Worm (Caenorhabditis elegans) whole organism, young adult: Measurements from ENCODE around the gene paml-1.
A peak's percentile ranks its signal among the peaks of the same experiment; 100 is the strongest.

Experiments
- B0261.1 ChIP-seq: sonication (generic microtip); optimal IDR thresholded peaks from 2 replicates; lab custom pipeline; 2016; ENCODE audit warnings: mild to moderate bottlenecking, missing genetic modification characterization, moderate library complexity, missing compliant biosample characterization
- F37B4.10 ChIP-seq: fragments of 200-800 bp; sonication (Bioruptor generic); IDR thresholded peaks from 2 replicates; pipeline ENCODE4 v1.3.6; 2022; ENCODE audit warnings: missing genetic modification characterization, missing compliant biosample characterization
- F55B11.4 ChIP-seq: sonication (generic microtip); optimal IDR thresholded peaks from 2 replicates; lab custom pipeline; 2016; ENCODE audit warnings: missing compliant biosample characterization, missing genetic modification characterization, borderline replicate concordance; ENCODE audit not compliant: insufficient read depth
- F57A8.1 ChIP-seq: fragments of 200-800 bp; sonication (Bioruptor generic); optimal IDR thresholded peaks from 2 replicates; lab custom pipeline; 2018; ENCODE audit warnings: mild to moderate bottlenecking, missing genetic modification characterization, moderate library complexity, missing compliant biosample characterization
- K12H6.12 ChIP-seq: fragments of 200-800 bp; sonication (Bioruptor generic); optimal IDR thresholded peaks from 2 replicates; lab custom pipeline; 2018; ENCODE audit warnings: mild to moderate bottlenecking, missing genetic modification characterization, missing compliant biosample characterization
- T07F8.4 ChIP-seq: sonication (generic microtip); optimal IDR thresholded peaks from 2 replicates; lab custom pipeline; 2016; ENCODE audit warnings: mild to moderate bottlenecking, missing genetic modification characterization, moderate library complexity, missing compliant biosample characterization
- T26A5.8 ChIP-seq: sonication (generic microtip); optimal IDR thresholded peaks from 2 replicates; lab custom pipeline; 2016; ENCODE audit warnings: missing genetic modification characterization, missing compliant biosample characterization
- Y53F4B.3 ChIP-seq: fragments of 200-800 bp; sonication (Bioruptor generic); IDR thresholded peaks from 2 replicates; pipeline ENCODE4 v1.3.6; 2022; ENCODE audit warnings: missing genetic modification reagents, missing genetic modification characterization, missing compliant biosample characterization
- Y53G8AR.9 ChIP-seq: fragments of 200-800 bp; sonication (Bioruptor generic); conservative IDR thresholded peaks from 2 replicates; pipeline ENCODE4 v1.3.6; 2022; ENCODE audit warnings: missing genetic modification reagents, missing genetic modification characterization, missing compliant biosample characterization
- ZK185.1 ChIP-seq: sonication (generic microtip); optimal IDR thresholded peaks from 2 replicates; lab custom pipeline; 2016; ENCODE audit warnings: mild to moderate bottlenecking, missing genetic modification characterization, missing compliant biosample characterization; ENCODE audit not compliant: poor library complexity, severe bottlenecking
- akir-1 ChIP-seq: fragments of 200-800 bp; sonication (Bioruptor generic); optimal IDR thresholded peaks from 2 replicates; lab custom pipeline; 2018; ENCODE audit warnings: mild to moderate bottlenecking, missing genetic modification characterization, moderate library complexity, missing compliant biosample characterization
- athp-1 ChIP-seq: sonication (generic microtip); optimal IDR thresholded peaks from 2 replicates; lab custom pipeline; 2017; ENCODE audit warnings: mild to moderate bottlenecking, missing genetic modification characterization, missing compliant biosample characterization
- attf-5 ChIP-seq: fragments of 200-800 bp; sonication (Bioruptor generic); optimal IDR thresholded peaks from 2 replicates; lab custom pipeline; 2018; ENCODE audit warnings: mild to moderate bottlenecking, missing genetic modification characterization, missing compliant biosample characterization
- bed-2 ChIP-seq: fragments of 200-800 bp; sonication (Bioruptor generic); IDR thresholded peaks from 2 replicates; pipeline ENCODE4 v1.3.6; 2022; ENCODE audit warnings: missing genetic modification reagents, missing genetic modification characterization, missing compliant biosample characterization
- cebp-1 ChIP-seq, 2 experiments: fragments of 200-800 bp in 1 of 2; sonication (Bioruptor generic) in 1 of 2; sonication (generic microtip) in 1 of 2; IDR thresholded peaks in 1 of 2; optimal IDR thresholded peaks in 1 of 2; 2 replicates each; pipeline versions ENCODE4 v1.3.6 to Lab custom; 2017 to 2022; ENCODE audit warnings: missing compliant biosample characterization in 2 of 2, missing genetic modification characterization in 2 of 2, mild to moderate bottlenecking in 1 of 2, missing genetic modification reagents in 1 of 2, moderate library complexity in 1 of 2
- cebp-2 ChIP-seq: fragments of 200-800 bp; sonication (Bioruptor generic); IDR thresholded peaks from 2 replicates; pipeline ENCODE4 v1.3.6; 2022; ENCODE audit warnings: missing genetic modification characterization, missing compliant biosample characterization
- ceh-27 ChIP-seq: fragments of 200-800 bp; sonication (Bioruptor generic); optimal IDR thresholded peaks from 2 replicates; lab custom pipeline; 2018; ENCODE audit warnings: mild to moderate bottlenecking, missing genetic modification characterization, moderate library complexity, missing compliant biosample characterization
- egrh-3 ChIP-seq: fragments of 200-800 bp; sonication (Bioruptor generic); IDR thresholded peaks from 2 replicates; pipeline ENCODE4 v1.3.6; 2022; ENCODE audit warnings: missing genetic modification reagents, missing genetic modification characterization, missing compliant biosample characterization
- ekl-4 ChIP-seq: fragments of 200-800 bp; sonication (Bioruptor generic); IDR thresholded peaks from 2 replicates; pipeline ENCODE4 v1.3.6; 2022; ENCODE audit warnings: missing genetic modification reagents, missing genetic modification characterization, missing compliant biosample characterization
- ets-4 ChIP-seq: fragments of 200-800 bp; sonication (Bioruptor generic); optimal IDR thresholded peaks from 2 replicates; lab custom pipeline; 2018; ENCODE audit warnings: mild to moderate bottlenecking, missing genetic modification characterization, missing compliant biosample characterization
- him-1 ChIP-seq: sonication (generic microtip); optimal IDR thresholded peaks from 2 replicates; lab custom pipeline; 2016; ENCODE audit warnings: missing genotype, missing genetic modification reagents, missing genetic modification characterization, missing compliant biosample characterization
- hlh-12 ChIP-seq: sonication (generic microtip); optimal IDR thresholded peaks from 2 replicates; lab custom pipeline; 2016; ENCODE audit warnings: missing genetic modification characterization, missing compliant biosample characterization
- hrde-1 ChIP-seq: sonication (generic microtip); optimal IDR thresholded peaks from 2 replicates; lab custom pipeline; 2016; ENCODE audit warnings: missing genetic modification characterization, mild to moderate bottlenecking, missing compliant biosample characterization, moderate library complexity, missing genotype, missing genetic modification reagents, borderline replicate concordance
- let-526 ChIP-seq: fragments of 200-800 bp; sonication (Bioruptor generic); IDR thresholded peaks from 2 replicates; pipeline ENCODE4 v1.3.6; 2022; ENCODE audit warnings: missing genetic modification reagents, missing genetic modification characterization, missing compliant biosample characterization
- let-607 ChIP-seq, 2 experiments: fragments of 200-800 bp in 1 of 2; sonication (Bioruptor generic) in 1 of 2; sonication (generic microtip) in 1 of 2; optimal IDR thresholded peaks; 2 replicates each; lab custom pipeline; 2016 to 2018; ENCODE audit warnings: mild to moderate bottlenecking in 2 of 2, missing compliant biosample characterization in 2 of 2, missing genetic modification characterization in 2 of 2, moderate library complexity in 2 of 2, missing genotype in 1 of 2
- lsl-1 ChIP-seq: fragments of 200-800 bp; sonication (Bioruptor generic); optimal IDR thresholded peaks from 2 replicates; lab custom pipeline; 2018; ENCODE audit warnings: mild to moderate bottlenecking, missing genetic modification characterization, moderate library complexity, missing compliant biosample characterization
- mes-4 ChIP-seq: sonication (generic microtip); optimal IDR thresholded peaks from 2 replicates; lab custom pipeline; 2016; ENCODE audit warnings: missing genotype, missing genetic modification characterization, missing compliant biosample characterization
- mxl-1 ChIP-seq: sonication (generic microtip); optimal IDR thresholded peaks from 2 replicates; lab custom pipeline; 2016; ENCODE audit warnings: missing genetic modification characterization, missing compliant biosample characterization
- nfya-1 ChIP-seq: sonication (generic microtip); optimal IDR thresholded peaks from 2 replicates; lab custom pipeline; 2017; ENCODE audit warnings: antibody characterized with exemption, missing compliant biosample characterization, missing genetic modification characterization, borderline replicate concordance; ENCODE audit not compliant: insufficient read depth
- pbrm-1 ChIP-seq: fragments of 200-800 bp; sonication (Bioruptor generic); IDR thresholded peaks from 2 replicates; pipeline ENCODE4 v1.3.6; 2022; ENCODE audit warnings: missing genetic modification reagents, missing genetic modification characterization, missing compliant biosample characterization
- pha-4 ChIP-seq: fragments of 150-350 bp; sonication (generic microtip); optimal IDR thresholded peaks from 2 replicates; lab custom pipeline; 2014; ENCODE audit warnings: missing biosample characterization, missing genetic modification reagents, missing genetic modification characterization
- rec-8 ChIP-seq, 2 experiments: sonication (generic microtip); optimal IDR thresholded peaks; 2 replicates each; lab custom pipeline; 2016; ENCODE audit warnings: mild to moderate bottlenecking in 2 of 2, missing genetic modification characterization in 2 of 2, missing genetic modification reagents in 2 of 2, missing genotype in 2 of 2, missing biosample characterization in 1 of 2, missing compliant biosample characterization in 1 of 2, moderate library complexity in 1 of 2
- rpc-1 ChIP-seq, 2 experiments: fragments of 150-350 bp in 1 of 2; sonication (generic microtip) in 1 of 2; optimal IDR thresholded peaks; 2 replicates each; lab custom pipeline; 2014 to 2018; ENCODE audit warnings: missing biosample characterization in 1 of 2, missing genetic modification characterization in 1 of 2, missing genetic modification reagents in 1 of 2, missing genotype in 1 of 2
- sea-2 ChIP-seq: fragments of 200-800 bp; sonication (Bioruptor generic); IDR thresholded peaks from 2 replicates; pipeline ENCODE4 v1.3.6; 2022; ENCODE audit warnings: missing genetic modification characterization, missing compliant biosample characterization
- snpc-1.3 ChIP-seq: sonication (generic microtip); optimal IDR thresholded peaks from 2 replicates; lab custom pipeline; 2017; ENCODE audit warnings: missing genetic modification characterization, mild to moderate bottlenecking, missing compliant biosample characterization, antibody characterized with exemption, moderate library complexity, missing genotype, missing genetic modification reagents; ENCODE audit not compliant: insufficient read depth
- snpc-3.4 ChIP-seq: sonication (generic microtip); optimal IDR thresholded peaks from 2 replicates; lab custom pipeline; 2017; ENCODE audit warnings: missing genetic modification characterization, mild to moderate bottlenecking, missing compliant biosample characterization, antibody characterized with exemption, moderate library complexity, missing genotype, missing genetic modification reagents
- snpc-4 ChIP-seq, 5 experiments: fragments of 150-350 bp in 1 of 5; sonication (generic microtip) in 4 of 5; optimal IDR thresholded peaks; 2 replicates each; lab custom pipeline; 2014 to 2018; ENCODE audit warnings: missing genetic modification characterization in 5 of 5, missing biosample characterization in 3 of 5, antibody characterized with exemption in 2 of 5, mild to moderate bottlenecking in 2 of 5, missing compliant biosample characterization in 2 of 5, missing genotype in 2 of 5, moderate library complexity in 2 of 5, missing genetic modification reagents in 1 of 5
- sptf-2 ChIP-seq: fragments of 200-800 bp; sonication (Bioruptor generic); optimal IDR thresholded peaks from 2 replicates; lab custom pipeline; 2018; ENCODE audit warnings: mild to moderate bottlenecking, missing genetic modification characterization, missing compliant biosample characterization
- unc-130 ChIP-seq: sonication (generic microtip); optimal IDR thresholded peaks from 2 replicates; lab custom pipeline; 2016; ENCODE audit warnings: missing genetic modification reagents, missing genetic modification characterization, missing compliant biosample characterization
- ztf-25 ChIP-seq: fragments of 200-800 bp; sonication (Bioruptor generic); IDR thresholded peaks from 2 replicates; pipeline ENCODE4 v1.3.6; 2022; ENCODE audit warnings: missing genetic modification reagents, missing genetic modification characterization, missing compliant biosample characterization

paml-1 gene

ce11 chrIII:10194569-10194968 lies 39.3 kb downstream of the paml-1 start:
- TF ChIP-seq F57A8.1 (no peak), mes-4 (tag; lab: Kevin White, UChicago) (no peak), nfya-1 (tag; lab: Kevin White, UChicago) (no peak), F37B4.10 (GFP tag; lab: Robert Waterston, UW) (no peak), pbrm-1 (GFP tag; lab: Robert Waterston, UW) (no peak), hrde-1 (no peak), lsl-1 (GFP tag; lab: Kevin White, UChicago) (no peak), snpc-4 (GFP tag; optimal IDR thresholded peaks at IDR 0.05; lab: Kevin White, UChicago) (no peak), snpc-4 (tag; optimal IDR thresholded peaks at IDR 0.05; lab: Kevin White, UChicago) (no peak), T26A5.8 (tag; lab: Kevin White, UChicago) (no peak)

- no peak for TF ChIP-seq cebp-1 (GFP tag; IDR thresholded peaks at IDR 0.05; lab: Robert Waterston, UW)
- TF ChIP-seq cebp-1 (tag; optimal IDR thresholded peaks at IDR 0.05; lab: Kevin White, UChicago) = no peak
- no peak for TF ChIP-seq snpc-3.4 (tag; lab: Kevin White, UChicago)
- TF ChIP-seq ekl-4 (GFP tag; lab: Robert Waterston, UW) = no peak
- no peak for TF ChIP-seq let-526 (GFP tag; lab: Robert Waterston, UW)
- no peak for TF ChIP-seq rec-8 (tag; optimal IDR thresholded peaks at IDR 0.05; lab: Kevin White, UChicago)
- TF ChIP-seq B0261.1 (tag; lab: Kevin White, UChicago) = no peak
- TF ChIP-seq ZK185.1 = no peak
- TF ChIP-seq bed-2 = no peak
- TF ChIP-seq F55B11.4 (tag; lab: Kevin White, UChicago) = no peak
- TF ChIP-seq cebp-2 (GFP tag; lab: Robert Waterston, UW) = no peak
- no peak for TF ChIP-seq snpc-1.3 (tag; lab: Kevin White, UChicago)
- no peak for TF ChIP-seq sea-2 (GFP tag; lab: Robert Waterston, UW)
- no peak for TF ChIP-seq rpc-1 (optimal IDR thresholded peaks at IDR 0.05; lab: Kevin White, UChicago)
- TF ChIP-seq rpc-1 (tag; optimal IDR thresholded peaks at IDR 0.05; lab: Kevin White, UChicago) = no peak
Measured at ce11 chrIII:10188912-10189311, 45.0 kb downstream of the paml-1 start, which contains the start of gene epac-1. epac-1 (plus strand) TSS chrIII:10189212.

ce11 chrIII:10187840-10188239 lies 46.0 kb downstream of the paml-1 start:
- peak; percentile 22 for TF ChIP-seq K12H6.12 (tag; lab: Kevin White, UChicago)
- TF ChIP-seq pbrm-1 (GFP tag; lab: Robert Waterston, UW) = no peak

- TF ChIP-seq mxl-1 (no peak), athp-1 (tag; lab: Kevin White, UChicago) (no peak), let-607 (tag; optimal IDR thresholded peaks at IDR 0.05; lab: Kevin White, UChicago) (no peak), ZK185.1 (no peak), ets-4 (GFP tag; lab: Kevin White, UChicago) (no peak)
- TF ChIP-seq, all 124 proteins: peak for 0
Measured at ce11 chrIII:10186160-10186559, 47.7 kb downstream of the paml-1 start, which contains the start of gene unc-47. unc-47 (minus strand) TSS chrIII:10186260.

DNA sequence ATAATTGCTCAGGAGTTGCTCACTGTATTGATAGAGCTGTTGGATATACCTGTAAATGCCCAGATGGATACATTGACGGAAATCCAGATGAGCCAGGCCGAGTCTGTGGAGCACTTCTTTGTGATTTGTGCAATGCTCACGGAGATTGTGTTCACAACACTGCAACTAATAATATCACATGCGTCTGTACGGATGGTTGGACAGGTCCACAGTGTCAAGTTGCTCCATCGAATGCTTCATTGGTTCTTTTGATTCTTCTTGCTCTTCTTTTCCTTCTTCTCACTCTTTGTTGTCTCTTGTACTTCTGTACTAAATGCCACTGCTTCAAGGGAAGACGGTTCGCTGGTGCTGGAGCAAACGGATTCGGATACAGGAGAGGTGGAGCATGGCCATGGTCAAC lies 52.0 kb downstream of the paml-1 start:
- TF ChIP-seq unc-130 (GFP tag; lab: Kevin White, UChicago) = no peak
- no peak for TF ChIP-seq T07F8.4 (tag; lab: Kevin White, UChicago)
- TF ChIP-seq mxl-1 = no peak
- no peak for TF ChIP-seq Y53F4B.3 (GFP tag; lab: Robert Waterston, UW)
- no peak for TF ChIP-seq akir-1 (GFP tag; lab: Kevin White, UChicago)
- TF ChIP-seq egrh-3 (GFP tag; lab: Robert Waterston, UW) = no peak
- TF ChIP-seq Y53G8AR.9 (GFP tag; lab: Robert Waterston, UW) = no peak
- TF ChIP-seq him-1 (tag; lab: Kevin White, UChicago) = no peak
- TF ChIP-seq ztf-25 (GFP tag; lab: Robert Waterston, UW) = no peak
- no peak for TF ChIP-seq attf-5 (GFP tag; lab: Kevin White, UChicago)
- no peak for TF ChIP-seq ceh-27 (GFP tag; lab: Kevin White, UChicago)
- TF ChIP-seq pha-4 (tag; lab: Kevin White, UChicago) = no peak
- no peak for TF ChIP-seq sptf-2 (GFP tag; lab: Kevin White, UChicago)
- no peak for TF ChIP-seq hlh-12 (tag; lab: Kevin White, UChicago)
